Fruit fly (Drosophila melanogaster) whole organism, embryonic: Measurements from ENCODE around the gene rk.

ENCODE experiments used
- Atf3 ChIP-seq: fragments of 200-800 bp; sonication (Bioruptor generic); optimal IDR thresholded peaks from 3 replicates; lab custom pipeline; 2016; ENCODE audit warnings: missing biosample characterization, missing genetic modification characterization
- Atf6 ChIP-seq: fragments of 200-800 bp; sonication (Bioruptor generic); IDR thresholded peaks from 2 replicates; pipeline ENCODE4 v1.3.6; 2022; ENCODE audit warnings: missing biosample characterization, missing genetic modification characterization
- BEAF-32 ChIP-seq: fragments of 200-800 bp; sonication (Bioruptor generic); optimal IDR thresholded peaks from 3 replicates; lab custom pipeline; 2017; ENCODE audit warnings: missing biosample characterization, missing genetic modification characterization, mild to moderate bottlenecking, moderate library complexity, missing genetic modification reagents
- CG10321 ChIP-seq: fragments of 200-800 bp; sonication (Bioruptor generic); IDR thresholded peaks from 2 replicates; pipeline ENCODE4 v1.3.6; 2022; ENCODE audit warnings: missing biosample characterization, missing genetic modification characterization
- CG10654 ChIP-seq: fragments of 200-800 bp; sonication (Bioruptor generic); optimal IDR thresholded peaks from 2 replicates; lab custom pipeline; 2016; ENCODE audit warnings: missing biosample characterization, missing genetic modification characterization
- CG11247 ChIP-seq: fragments of 200-800 bp; sonication (Bioruptor generic); IDR thresholded peaks from 2 replicates; pipeline ENCODE4 v1.3.6; 2022; ENCODE audit warnings: missing biosample characterization, missing genetic modification characterization
- CG11695 ChIP-seq: fragments of 200-800 bp; sonication (Bioruptor generic); IDR thresholded peaks from 3 replicates; pipeline ENCODE4 v1.3.6; 2022; ENCODE audit warnings: missing biosample characterization, missing genetic modification characterization
- CG12155 ChIP-seq: fragments of 200-800 bp; sonication (Bioruptor generic); optimal IDR thresholded peaks from 3 replicates; lab custom pipeline; 2016; ENCODE audit warnings: missing biosample characterization, missing genetic modification characterization
- CG12744 ChIP-seq: fragments of 200-800 bp; sonication (Bioruptor generic); optimal IDR thresholded peaks from 2 replicates; lab custom pipeline; 2016; ENCODE audit warnings: missing biosample characterization, missing genetic modification characterization
- CG13287 ChIP-seq: fragments of 200-800 bp; sonication (Bioruptor generic); IDR thresholded peaks from 2 replicates; pipeline ENCODE4 v1.3.6; 2022; ENCODE audit warnings: missing biosample characterization, missing genetic modification characterization; ENCODE audit not compliant: partially characterized antibody
- CG15696 ChIP-seq: fragments of 200-800 bp; sonication (Bioruptor generic); optimal IDR thresholded peaks from 2 replicates; lab custom pipeline; 2019; ENCODE audit warnings: missing biosample characterization, mild to moderate bottlenecking, missing genetic modification characterization, moderate library complexity
- CG16813 ChIP-seq: fragments of 200-800 bp; sonication (Bioruptor generic); IDR thresholded peaks from 3 replicates; pipeline ENCODE4 v1.3.6; 2022; ENCODE audit warnings: missing biosample characterization, missing genetic modification characterization; ENCODE audit not compliant: partially characterized antibody
- CG1792 ChIP-seq: fragments of 200-800 bp; sonication (Bioruptor generic); optimal IDR thresholded peaks from 2 replicates; lab custom pipeline; 2016; ENCODE audit warnings: missing biosample characterization, missing genetic modification characterization
- CG18599 ChIP-seq: fragments of 200-800 bp; sonication (Bioruptor generic); optimal IDR thresholded peaks from 3 replicates; lab custom pipeline; 2017; ENCODE audit warnings: missing biosample characterization, missing genetic modification characterization, mild to moderate bottlenecking, moderate library complexity, missing genetic modification reagents
- CG2129 ChIP-seq: fragments of 200-800 bp; sonication (Bioruptor generic); IDR thresholded peaks from 2 replicates; pipeline ENCODE4 v1.3.6; 2022; ENCODE audit warnings: missing biosample characterization, missing genetic modification characterization; ENCODE audit not compliant: partially characterized antibody
- CG2712 ChIP-seq: fragments of 200-800 bp; optimal IDR thresholded peaks from 3 replicates; lab custom pipeline; 2019; ENCODE audit warnings: missing biosample characterization, mild to moderate bottlenecking, missing genetic modification characterization, moderate library complexity
- CG30020 ChIP-seq: fragments of 200-800 bp; optimal IDR thresholded peaks from 2 replicates; lab custom pipeline; 2019; ENCODE audit warnings: missing biosample characterization, mild to moderate bottlenecking, missing genetic modification characterization, moderate library complexity
- CG33557 ChIP-seq: fragments of 200-800 bp; sonication (Bioruptor generic); optimal IDR thresholded peaks from 2 replicates; lab custom pipeline; 2019; ENCODE audit warnings: missing biosample characterization, mild to moderate bottlenecking, missing genetic modification characterization, moderate library complexity
- CG5180 ChIP-seq: fragments of 200-800 bp; sonication (Bioruptor generic); optimal IDR thresholded peaks from 3 replicates; lab custom pipeline; 2017; ENCODE audit warnings: missing biosample characterization, missing genetic modification characterization, mild to moderate bottlenecking, moderate library complexity, missing genetic modification reagents
- CG7786 ChIP-seq: fragments of 200-800 bp; sonication (Bioruptor generic); optimal IDR thresholded peaks from 2 replicates; lab custom pipeline; 2016; ENCODE audit warnings: missing biosample characterization, missing genetic modification characterization
- CG7928 ChIP-seq: fragments of 200-800 bp; sonication (Bioruptor generic); optimal IDR thresholded peaks from 2 replicates; lab custom pipeline; 2017; ENCODE audit warnings: missing biosample characterization, mild to moderate bottlenecking, missing genetic modification characterization
- CG8924 ChIP-seq: fragments of 200-800 bp; optimal IDR thresholded peaks from 3 replicates; lab custom pipeline; 2019; ENCODE audit warnings: missing biosample characterization, mild to moderate bottlenecking, missing genetic modification characterization, moderate library complexity
- CG9215 ChIP-seq: fragments of 200-800 bp; sonication (Bioruptor generic); IDR thresholded peaks from 2 replicates; pipeline ENCODE4 v1.3.6; 2022; ENCODE audit warnings: missing biosample characterization, missing genetic modification characterization
- CG9876 ChIP-seq: fragments of 200-800 bp; sonication (Bioruptor generic); optimal IDR thresholded peaks from 2 replicates; lab custom pipeline; 2016; ENCODE audit warnings: missing biosample characterization, missing genetic modification characterization
- Chrac-16 ChIP-seq: fragments of 200-800 bp; sonication (Bioruptor generic); optimal IDR thresholded peaks from 3 replicates; lab custom pipeline; 2016; ENCODE audit warnings: missing biosample characterization, missing genetic modification characterization
- CoRest ChIP-seq: fragments of 200-800 bp; sonication (Bioruptor generic); optimal IDR thresholded peaks from 3 replicates; lab custom pipeline; 2018; ENCODE audit warnings: missing biosample characterization, mild to moderate bottlenecking, missing genetic modification characterization, moderate library complexity
- Sry-β ChIP-seq: fragments of 200-800 bp; sonication (Bioruptor generic); optimal IDR thresholded peaks from 2 replicates; lab custom pipeline; 2018; ENCODE audit warnings: missing biosample characterization, mild to moderate bottlenecking, missing genetic modification characterization, moderate library complexity
- Taf1 ChIP-seq: fragments of 200-800 bp; sonication (Bioruptor generic); IDR thresholded peaks from 2 replicates; pipeline ENCODE4 v1.3.6; 2022; ENCODE audit warnings: missing biosample characterization, missing genetic modification characterization
- ac ChIP-seq: fragments of 200-800 bp; sonication (Bioruptor generic); optimal IDR thresholded peaks from 3 replicates; lab custom pipeline; 2017; ENCODE audit warnings: missing biosample characterization, mild to moderate bottlenecking, missing genetic modification characterization
- bbx ChIP-seq: fragments of 200-800 bp; sonication (Bioruptor generic); IDR thresholded peaks from 2 replicates; pipeline ENCODE4 v1.3.6; 2022; ENCODE audit warnings: missing biosample characterization, missing genetic modification characterization; ENCODE audit not compliant: partially characterized antibody
- bsh ChIP-seq, 2 experiments: fragments of 200-800 bp; sonication (Bioruptor generic); optimal IDR thresholded peaks; 2 replicates each; lab custom pipeline; 2017 to 2018; ENCODE audit warnings: mild to moderate bottlenecking in 2 of 2, missing biosample characterization in 2 of 2, missing genetic modification characterization in 2 of 2, moderate library complexity in 1 of 2
- da ChIP-seq: fragments of 200-800 bp; sonication (Bioruptor generic); optimal IDR thresholded peaks from 2 replicates; lab custom pipeline; 2016; ENCODE audit warnings: missing biosample characterization, missing genetic modification characterization
- dimm ChIP-seq: fragments of 200-800 bp; sonication (Bioruptor generic); IDR thresholded peaks from 2 replicates; pipeline ENCODE4 v1.3.6; 2022; ENCODE audit warnings: missing biosample characterization, missing genetic modification characterization
- dm ChIP-seq: fragments of 200-800 bp; sonication (Bioruptor generic); optimal IDR thresholded peaks from 3 replicates; lab custom pipeline; 2016; ENCODE audit warnings: missing biosample characterization, missing genetic modification characterization
- gce ChIP-seq: fragments of 200-800 bp; sonication (Bioruptor generic); IDR thresholded peaks from 3 replicates; pipeline ENCODE4 v1.3.6; 2022; ENCODE audit warnings: missing biosample characterization, missing genetic modification characterization
- gfzf ChIP-seq: fragments of 200-800 bp; sonication (Bioruptor generic); optimal IDR thresholded peaks from 2 replicates; lab custom pipeline; 2016; ENCODE audit warnings: missing biosample characterization, mild to moderate bottlenecking, missing genetic modification characterization, moderate library complexity
- gt ChIP-seq: fragments of 200-800 bp; sonication (Bioruptor generic); IDR thresholded peaks from 2 replicates; pipeline ENCODE4 v1.3.6; 2022; ENCODE audit warnings: missing biosample characterization, missing genetic modification characterization
- hbn ChIP-seq: fragments of 200-800 bp; sonication (Bioruptor generic); IDR thresholded peaks from 2 replicates; pipeline ENCODE4 v1.3.6; 2022; ENCODE audit warnings: missing biosample characterization, missing genetic modification characterization; ENCODE audit not compliant: partially characterized antibody
- her ChIP-seq: fragments of 200-800 bp; sonication (Bioruptor generic); optimal IDR thresholded peaks from 2 replicates; lab custom pipeline; 2016; ENCODE audit warnings: missing biosample characterization, missing genetic modification characterization
- maf-S ChIP-seq: fragments of 200-800 bp; sonication (Bioruptor generic); optimal IDR thresholded peaks from 2 replicates; lab custom pipeline; 2016; ENCODE audit warnings: missing biosample characterization, missing genetic modification characterization
- otp ChIP-seq: fragments of 200-800 bp; sonication (Bioruptor generic); IDR thresholded peaks from 3 replicates; pipeline ENCODE4, ENCODE4 v1.3.6; 2022; ENCODE audit warnings: missing biosample characterization, missing genetic modification characterization
- pros ChIP-seq: fragments of 200-800 bp; sonication (Bioruptor generic); optimal IDR thresholded peaks from 3 replicates; lab custom pipeline; 2019; ENCODE audit warnings: missing biosample characterization, mild to moderate bottlenecking, missing genetic modification characterization, moderate library complexity
- rib ChIP-seq: fragments of 200-800 bp; sonication (Bioruptor generic); IDR thresholded peaks from 2 replicates; pipeline ENCODE4 v1.3.6; 2022; ENCODE audit warnings: missing biosample characterization, missing genetic modification characterization
- sens-2 ChIP-seq: fragments of 200-800 bp; sonication (Bioruptor generic); IDR thresholded peaks from 2 replicates; pipeline ENCODE4 v1.3.6; 2022; ENCODE audit warnings: missing biosample characterization, missing genetic modification characterization
- tio ChIP-seq: fragments of 200-800 bp; sonication (Bioruptor generic); optimal IDR thresholded peaks from 2 replicates; lab custom pipeline; 2017; ENCODE audit warnings: missing biosample characterization, missing genetic modification characterization, inconsistent platforms
- trh ChIP-seq: fragments of 200-800 bp; sonication (Bioruptor generic); optimal IDR thresholded peaks from 2 replicates; lab custom pipeline; 2016; ENCODE audit warnings: missing biosample characterization, missing genetic modification characterization
- unc-4 ChIP-seq: fragments of 200-800 bp; sonication (Bioruptor generic); IDR thresholded peaks from 2 replicates; pipeline ENCODE4 v1.3.6; 2022; ENCODE audit warnings: missing biosample characterization, missing genetic modification characterization; ENCODE audit not compliant: partially characterized antibody
- vfl ChIP-seq: fragments of 200-800 bp; sonication (Bioruptor generic); optimal IDR thresholded peaks from 2 replicates; lab custom pipeline; 2016; ENCODE audit warnings: missing biosample characterization, missing genetic modification characterization
- vvl ChIP-seq: fragments of 200-800 bp; sonication (Bioruptor generic); IDR thresholded peaks from 2 replicates; pipeline ENCODE4 v1.3.6; 2022; ENCODE audit warnings: missing biosample characterization, missing genetic modification characterization

rk gene

DNA sequence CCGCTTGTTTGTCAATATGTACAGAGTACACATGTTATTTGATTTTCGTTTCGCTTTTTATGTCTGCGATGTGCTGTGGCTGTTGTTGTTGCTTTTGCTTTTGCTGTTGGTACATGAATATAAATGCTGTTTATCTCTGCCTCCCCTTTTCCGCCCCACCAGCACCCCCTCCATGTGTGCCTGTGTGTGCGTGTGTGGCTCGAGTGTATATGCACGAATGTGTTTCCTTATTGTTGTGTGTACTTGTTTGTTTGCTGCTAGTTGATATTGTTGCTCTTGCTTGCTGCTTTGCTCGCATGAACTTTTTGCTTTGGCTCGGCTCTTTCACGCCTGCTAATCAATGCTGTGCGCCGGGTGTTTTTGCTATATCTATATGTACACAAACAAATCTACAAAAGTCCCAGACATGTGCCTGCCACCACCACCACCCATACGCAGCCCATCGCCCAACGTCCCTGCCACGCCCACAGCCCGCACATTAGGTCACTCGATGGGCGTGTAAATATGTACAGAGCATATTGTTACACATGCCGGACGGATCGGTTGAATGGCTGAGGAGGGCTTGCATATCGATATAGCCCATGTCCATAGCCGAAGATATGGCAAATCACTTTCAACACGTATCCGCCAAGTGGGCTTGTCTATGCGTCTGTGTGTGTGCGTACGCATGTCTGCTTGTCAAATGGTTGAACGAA is 23.1 kb upstream of the rk start (continued):
- peak; percentile 100 for TF ChIP-seq gce
- TF ChIP-seq CG7928 (GFP tag; lab: Kevin White, UChicago): peak; percentile 85
- TF ChIP-seq Chrac-16 (GFP tag; lab: Kevin White, UChicago): peak; percentile 88
- peak; percentile 98 for TF ChIP-seq her
- TF ChIP-seq vfl: peak; percentile 95
- TF ChIP-seq sens-2 (GFP tag; lab: Robert Waterston, UW): peak; percentile 98
- TF ChIP-seq CG9215 (GFP tag; lab: Robert Waterston, UW): peak; percentile 83
- peak; percentile 99 for TF ChIP-seq Atf6
- peak; percentile 100 for TF ChIP-seq CG10654
- peak; percentile 100 for TF ChIP-seq trh (GFP tag; lab: Kevin White, UChicago)
- TF ChIP-seq pros (GFP tag; lab: Kevin White, UChicago): peak; percentile 69
- TF ChIP-seq CG7786 (GFP tag; lab: Kevin White, UChicago): peak; percentile 98
- peak; percentile 98 for TF ChIP-seq vvl (GFP tag; lab: Robert Waterston, UW)
- TF ChIP-seq CG30020 (tag; lab: Kevin White, UChicago): peak; percentile 85
- peak; percentile 94 for TF ChIP-seq CG12155
- no peak for TF ChIP-seq CG16813
- peak; percentile 99 for TF ChIP-seq Atf3 (GFP tag; lab: Kevin White, UChicago)
- TF ChIP-seq CG5180 (GFP tag; lab: Kevin White, UChicago): peak; percentile 96
- TF ChIP-seq CG15696 (tag; lab: Kevin White, UChicago): peak; percentile 100
- peak; percentile 95 for TF ChIP-seq dimm (GFP tag; lab: Robert Waterston, UW)
- peak; percentile 98 for TF ChIP-seq dm (GFP tag; lab: Kevin White, UChicago)
- peak; percentile 100 for TF ChIP-seq ac (GFP tag; lab: Kevin White, UChicago)
- TF ChIP-seq CG9876 (GFP tag; lab: Kevin White, UChicago): peak; percentile 99
- peak; percentile 99 for TF ChIP-seq maf-S
- TF ChIP-seq CG33557 (GFP tag; lab: Kevin White, UChicago): peak; percentile 100
- TF ChIP-seq CoRest (tag; lab: Kevin White, UChicago): peak; percentile 98
- TF ChIP-seq CG18599 (GFP tag; lab: Kevin White, UChicago): peak; percentile 100
- peak; percentile 100 for TF ChIP-seq CG1792 (GFP tag; lab: Kevin White, UChicago)
- TF ChIP-seq CG2129 (GFP tag; lab: Robert Waterston, UW): no peak
- TF ChIP-seq CG13287 (GFP tag; lab: Robert Waterston, UW): no peak
- TF ChIP-seq rib (GFP tag; lab: Robert Waterston, UW): peak; percentile 99
- peak; percentile 89 for TF ChIP-seq CG10321
- TF ChIP-seq bsh (GFP tag; optimal IDR thresholded peaks at IDR 0.05; lab: Kevin White, UChicago): peak; percentile 22 to 99
- peak; percentile 100 for TF ChIP-seq otp (GFP tag; lab: Robert Waterston, UW)
- peak; percentile 99 for TF ChIP-seq da (GFP tag; lab: Kevin White, UChicago)
- TF ChIP-seq gt: peak; percentile 95
- peak; percentile 93 for TF ChIP-seq Taf1
- no peak for TF ChIP-seq bbx
- TF ChIP-seq CG2712 (tag; lab: Kevin White, UChicago): peak; percentile 98
- TF ChIP-seq CG8924 (tag; lab: Kevin White, UChicago): peak; percentile 99
- TF ChIP-seq unc-4 (GFP tag; lab: Robert Waterston, UW): no peak
- TF ChIP-seq gfzf: peak; percentile 50
- peak; percentile 85 for TF ChIP-seq Sry-β (GFP tag; lab: Kevin White, UChicago)
- TF ChIP-seq tio (GFP tag; lab: Kevin White, UChicago): peak; percentile 99
- peak; percentile 98 for TF ChIP-seq CG11695 (GFP tag; lab: Robert Waterston, UW)
- TF ChIP-seq BEAF-32 (GFP tag; lab: Kevin White, UChicago): peak; percentile 42
- TF ChIP-seq CG11247 (GFP tag; lab: Robert Waterston, UW): peak; percentile 99
- peak; percentile 99 for TF ChIP-seq CG12744 (GFP tag; lab: Kevin White, UChicago)
- TF ChIP-seq hbn (GFP tag; lab: Robert Waterston, UW): no peak
